Fruit fly (Drosophila melanogaster) whole organism, embryonic: Measurements from ENCODE around the gene CG13876.
A peak's percentile ranks its signal among the peaks of the same experiment; 100 is the strongest.

Experiments used
- Ada2b ChIP-seq: fragments of 200-800 bp; sonication (Bioruptor generic); IDR thresholded peaks from 2 replicates; pipeline ENCODE4 v1.3.6; 2022; ENCODE audit warnings: missing biosample characterization, missing genetic modification characterization
- Adf1 ChIP-seq: fragments of 200-800 bp; sonication (Bioruptor generic); IDR thresholded peaks from 2 replicates; pipeline ENCODE4 v1.3.6; 2022; ENCODE audit warnings: missing biosample characterization, missing genetic modification characterization
- Atf-2 ChIP-seq: fragments of 200-800 bp; sonication (Bioruptor generic); optimal IDR thresholded peaks from 2 replicates; lab custom pipeline; 2016; ENCODE audit warnings: missing biosample characterization, missing genetic modification characterization
- B-H1 ChIP-seq: fragments of 200-800 bp; sonication (Bioruptor generic); IDR thresholded peaks from 3 replicates; pipeline ENCODE4 v1.3.6; 2022; ENCODE audit warnings: missing biosample characterization, missing genetic modification characterization
- CG11247 ChIP-seq: fragments of 200-800 bp; sonication (Bioruptor generic); IDR thresholded peaks from 2 replicates; pipeline ENCODE4 v1.3.6; 2022; ENCODE audit warnings: missing biosample characterization, missing genetic modification characterization
- CG11560 ChIP-seq: fragments of 200-800 bp; sonication (Bioruptor generic); IDR thresholded peaks from 3 replicates; pipeline ENCODE4 v1.3.6; 2022; ENCODE audit warnings: missing biosample characterization, missing genetic modification characterization
- CG11723 ChIP-seq: fragments of 200-800 bp; sonication (Bioruptor generic); optimal IDR thresholded peaks from 2 replicates; lab custom pipeline; 2017; ENCODE audit warnings: missing biosample characterization, mild to moderate bottlenecking, missing genetic modification characterization
- CG12391 ChIP-seq: fragments of 200-800 bp; sonication (Bioruptor generic); optimal IDR thresholded peaks from 3 replicates; lab custom pipeline; 2018; ENCODE audit warnings: missing biosample characterization, mild to moderate bottlenecking, missing genetic modification characterization, moderate library complexity
- CG12659 ChIP-seq: fragments of 200-800 bp; sonication (Bioruptor generic); optimal IDR thresholded peaks from 3 replicates; lab custom pipeline; 2017; ENCODE audit warnings: mild to moderate bottlenecking, missing biosample characterization, missing genetic modification reagents, missing genetic modification characterization
- CG15073 ChIP-seq: fragments of 200-800 bp; sonication (Bioruptor generic); optimal IDR thresholded peaks from 2 replicates; lab custom pipeline; 2016; ENCODE audit warnings: missing biosample characterization, missing genetic modification characterization
- CG15601 ChIP-seq: fragments of 200-800 bp; sonication (Bioruptor generic); optimal IDR thresholded peaks from 3 replicates; lab custom pipeline; 2019; ENCODE audit warnings: missing biosample characterization, mild to moderate bottlenecking, missing genetic modification characterization, moderate library complexity
- CG17385 ChIP-seq: fragments of 200-800 bp; sonication (Bioruptor generic); optimal IDR thresholded peaks from 3 replicates; lab custom pipeline; 2018; ENCODE audit warnings: missing biosample characterization, mild to moderate bottlenecking, missing genetic modification characterization
- CG17829 ChIP-seq: fragments of 200-800 bp; optimal IDR thresholded peaks from 2 replicates; lab custom pipeline; 2019; ENCODE audit warnings: missing biosample characterization, mild to moderate bottlenecking, missing genetic modification characterization, moderate library complexity
- CG17912 ChIP-seq: fragments of 200-800 bp; sonication (Bioruptor generic); optimal IDR thresholded peaks from 2 replicates; lab custom pipeline; 2018; ENCODE audit warnings: missing biosample characterization, mild to moderate bottlenecking, missing genetic modification characterization
- CG18599 ChIP-seq: fragments of 200-800 bp; sonication (Bioruptor generic); optimal IDR thresholded peaks from 3 replicates; lab custom pipeline; 2017; ENCODE audit warnings: missing biosample characterization, missing genetic modification characterization, mild to moderate bottlenecking, moderate library complexity, missing genetic modification reagents
- CG18764 ChIP-seq: fragments of 200-800 bp; sonication (Bioruptor generic); optimal IDR thresholded peaks from 3 replicates; lab custom pipeline; 2016; ENCODE audit warnings: missing biosample characterization, missing genetic modification characterization
- CG2120 ChIP-seq: fragments of 200-800 bp; sonication (Bioruptor generic); optimal IDR thresholded peaks from 3 replicates; lab custom pipeline; 2016; ENCODE audit warnings: missing biosample characterization, missing genetic modification characterization
- CG2202 ChIP-seq: fragments of 200-800 bp; sonication (Bioruptor generic); optimal IDR thresholded peaks from 2 replicates; lab custom pipeline; 2018; ENCODE audit warnings: missing biosample characterization, mild to moderate bottlenecking, missing genetic modification characterization
- CG34224 ChIP-seq: fragments of 200-800 bp; sonication (Bioruptor generic); IDR thresholded peaks from 3 replicates; pipeline ENCODE4 v1.3.6; 2022; ENCODE audit warnings: missing biosample characterization, missing genetic modification characterization; ENCODE audit not compliant: partially characterized antibody
- CG3726 ChIP-seq: fragments of 200-800 bp; sonication (Bioruptor generic); IDR thresholded peaks from 3 replicates; pipeline ENCODE4, ENCODE4 v1.3.6; 2022; ENCODE audit warnings: missing biosample characterization, missing genetic modification characterization
- CG43689 ChIP-seq: fragments of 200-800 bp; sonication (Bioruptor generic); IDR thresholded peaks from 2 replicates; pipeline ENCODE4 v1.3.6; 2022; ENCODE audit warnings: missing biosample characterization, missing genetic modification characterization
- CG6654 ChIP-seq: fragments of 200-800 bp; sonication (Bioruptor generic); optimal IDR thresholded peaks from 2 replicates; lab custom pipeline; 2017; ENCODE audit warnings: missing biosample characterization, mild to moderate bottlenecking, missing genetic modification characterization
- CG6854 ChIP-seq: fragments of 200-800 bp; sonication (Bioruptor generic); optimal IDR thresholded peaks from 3 replicates; lab custom pipeline; 2017; ENCODE audit warnings: missing biosample characterization, mild to moderate bottlenecking, missing genetic modification characterization
- Dad ChIP-seq: fragments of 200-800 bp; sonication (Bioruptor generic); optimal IDR thresholded peaks from 3 replicates; lab custom pipeline; 2016; ENCODE audit warnings: missing biosample characterization, missing genetic modification characterization
- Doc3 ChIP-seq: fragments of 200-800 bp; sonication (Bioruptor generic); IDR thresholded peaks from 3 replicates; pipeline ENCODE4 v1.3.6; 2022; ENCODE audit warnings: missing biosample characterization, missing genetic modification characterization; ENCODE audit not compliant: partially characterized antibody
- Hmr ChIP-seq: fragments of 200-800 bp; sonication (Bioruptor generic); optimal IDR thresholded peaks from 3 replicates; lab custom pipeline; 2017; ENCODE audit warnings: mild to moderate bottlenecking, missing biosample characterization, missing genetic modification reagents, missing genetic modification characterization
- Meics ChIP-seq: fragments of 200-800 bp; sonication (Bioruptor generic); optimal IDR thresholded peaks from 2 replicates; lab custom pipeline; 2017; ENCODE audit warnings: missing biosample characterization, mild to moderate bottlenecking, missing genetic modification characterization
- NfI ChIP-seq: fragments of 200-800 bp; sonication (Bioruptor generic); optimal IDR thresholded peaks from 3 replicates; lab custom pipeline; 2018; ENCODE audit warnings: missing biosample characterization, mild to moderate bottlenecking, missing genetic modification characterization, moderate library complexity
- Scr ChIP-seq: fragments of 200-800 bp; sonication (Bioruptor generic); IDR thresholded peaks from 2 replicates; pipeline ENCODE4 v1.3.6; 2022; ENCODE audit warnings: missing biosample characterization, missing genetic modification characterization; ENCODE audit not compliant: partially characterized antibody
- TFAM ChIP-seq: fragments of 200-800 bp; sonication (Bioruptor generic); optimal IDR thresholded peaks from 2 replicates; lab custom pipeline; 2017; ENCODE audit warnings: missing biosample characterization, missing genetic modification characterization, inconsistent platforms
- abd-A ChIP-seq: fragments of 200-800 bp; sonication (Bioruptor generic); optimal IDR thresholded peaks from 3 replicates; lab custom pipeline; 2019; ENCODE audit warnings: missing biosample characterization, mild to moderate bottlenecking, missing genetic modification characterization, moderate library complexity
- aop ChIP-seq: fragments of 200-800 bp; sonication (Bioruptor generic); IDR thresholded peaks from 2 replicates; pipeline ENCODE4 v1.3.6; 2022; ENCODE audit warnings: missing biosample characterization, missing genetic modification characterization
- dati ChIP-seq: fragments of 200-800 bp; sonication (Bioruptor generic); IDR thresholded peaks from 2 replicates; pipeline ENCODE4 v1.3.6; 2022; ENCODE audit warnings: missing biosample characterization, missing genetic modification characterization
- dysf ChIP-seq: fragments of 200-800 bp; sonication (Bioruptor generic); IDR thresholded peaks from 3 replicates; pipeline ENCODE4 v1.3.6; 2022; ENCODE audit warnings: missing biosample characterization, missing genetic modification characterization
- eve ChIP-seq, 2 experiments: fragments of >200 bp; optimal IDR thresholded peaks; 2 replicates each; lab custom pipeline; 2017; ENCODE audit warnings: missing biosample characterization in 2 of 2, missing genetic modification characterization in 2 of 2
- gt ChIP-seq: fragments of 200-800 bp; sonication (Bioruptor generic); IDR thresholded peaks from 2 replicates; pipeline ENCODE4 v1.3.6; 2022; ENCODE audit warnings: missing biosample characterization, missing genetic modification characterization
- her ChIP-seq: fragments of 200-800 bp; sonication (Bioruptor generic); optimal IDR thresholded peaks from 2 replicates; lab custom pipeline; 2016; ENCODE audit warnings: missing biosample characterization, missing genetic modification characterization
- kah ChIP-seq: fragments of 200-800 bp; sonication (Bioruptor generic); optimal IDR thresholded peaks from 2 replicates; lab custom pipeline; 2018; ENCODE audit warnings: missing biosample characterization, mild to moderate bottlenecking, missing genetic modification characterization
- lmd ChIP-seq: fragments of 200-800 bp; sonication (Bioruptor generic); IDR thresholded peaks from 2 replicates; pipeline ENCODE4 v1.3.6; 2022; ENCODE audit warnings: missing biosample characterization, missing genetic modification characterization
- mirr ChIP-seq: fragments of 200-800 bp; sonication (Bioruptor generic); optimal IDR thresholded peaks from 3 replicates; lab custom pipeline; 2018; ENCODE audit warnings: missing biosample characterization, mild to moderate bottlenecking, missing genetic modification characterization
- nom ChIP-seq: fragments of 200-800 bp; sonication (Bioruptor generic); optimal IDR thresholded peaks from 2 replicates; lab custom pipeline; 2017; ENCODE audit warnings: missing biosample characterization, missing genetic modification characterization, mild to moderate bottlenecking, moderate library complexity, missing genetic modification reagents
- p53 ChIP-seq: fragments of 200-800 bp; sonication (Bioruptor generic); optimal IDR thresholded peaks from 2 replicates; lab custom pipeline; 2016; ENCODE audit warnings: missing biosample characterization, missing genetic modification characterization
- pan ChIP-seq, 4 experiments: fragments of >200 bp in 3 of 4; fragments of 200-800 bp in 1 of 4; sonication (Bioruptor generic) in 1 of 4; optimal IDR thresholded peaks in 3 of 4; IDR thresholded peaks in 1 of 4; 2 replicates each; pipeline versions ENCODE4 v1.3.6 to Lab custom; 2017 to 2022; ENCODE audit warnings: missing biosample characterization in 2 of 4, missing genetic modification characterization in 2 of 4, mixed read lengths in 1 of 4
- ranshi ChIP-seq: fragments of 200-800 bp; sonication (Bioruptor generic); IDR thresholded peaks from 2 replicates; pipeline ENCODE4 v1.3.6; 2022; ENCODE audit warnings: missing biosample characterization, missing genetic modification characterization
- rib ChIP-seq: fragments of 200-800 bp; sonication (Bioruptor generic); IDR thresholded peaks from 2 replicates; pipeline ENCODE4 v1.3.6; 2022; ENCODE audit warnings: missing biosample characterization, missing genetic modification characterization
- sc ChIP-seq, 3 experiments: fragments of >200 bp in 2 of 3; fragments of 200-800 bp in 1 of 3; sonication (Bioruptor generic) in 1 of 3; optimal IDR thresholded peaks; 2 replicates in 2 of 3; 3 replicates in 1 of 3; lab custom pipeline; 2017; ENCODE audit warnings: mild to moderate bottlenecking in 1 of 3, missing biosample characterization in 1 of 3, missing genetic modification characterization in 1 of 3, missing genetic modification reagents in 1 of 3
- schlank ChIP-seq: fragments of 200-800 bp; sonication (Bioruptor generic); optimal IDR thresholded peaks from 2 replicates; lab custom pipeline; 2018; ENCODE audit warnings: missing biosample characterization, mild to moderate bottlenecking, missing genetic modification characterization
- sob ChIP-seq: fragments of 200-800 bp; sonication (Bioruptor generic); IDR thresholded peaks from 2 replicates; pipeline ENCODE4 v1.3.6; 2022; ENCODE audit warnings: missing biosample characterization, missing genetic modification characterization

CG13876 gene

DNA sequence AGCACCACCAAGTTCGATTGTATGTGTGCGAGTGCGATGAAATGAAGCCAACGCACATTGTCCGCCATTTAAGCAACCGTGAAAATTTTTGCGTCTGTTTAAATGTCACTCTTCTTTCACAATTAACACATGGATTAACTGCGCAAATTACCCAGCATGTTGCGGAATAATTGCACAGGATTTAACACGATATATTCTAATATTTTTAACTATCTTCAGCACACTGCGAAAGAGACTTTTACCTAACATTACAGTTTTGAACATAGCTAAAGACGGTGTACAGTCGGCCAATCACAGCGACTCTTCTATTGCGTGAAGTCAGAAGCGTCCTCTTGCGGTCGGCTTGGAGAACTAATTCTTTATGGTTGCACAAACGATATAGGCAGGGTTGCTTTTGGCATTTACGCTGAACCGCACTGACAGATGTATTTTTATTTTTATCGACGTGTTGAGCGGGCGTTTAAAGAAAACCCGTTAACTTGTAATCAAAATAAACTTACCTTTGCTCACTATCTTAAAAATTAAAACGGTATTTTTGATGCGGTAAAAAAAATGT lies 40.8 kb downstream of the CG13876 start (continued):
- 0 out of 2 replicates have a peak, but pooled peaks have one; percentile 42 for TF ChIP-seq sob (GFP tag; lab: Robert Waterston, UW)
- peak; percentile 35; the same call in 1 of the 2 replicates for TF ChIP-seq Adf1
- peak; percentile 22; the same call in 1 of the 2 replicates for TF ChIP-seq Ada2b
- TF ChIP-seq Meics, result no peak
- no peak for TF ChIP-seq schlank (tag; lab: Kevin White, UChicago)
- no peak for TF ChIP-seq CG15073
- no peak for TF ChIP-seq dati
- peak; percentile 49 for TF ChIP-seq CG17829 (tag; lab: Kevin White, UChicago)
- TF ChIP-seq sc (optimal IDR thresholded peaks at IDR 0.05; lab: Kevin White, UChicago), result no peak
- TF ChIP-seq sc (GFP tag; optimal IDR thresholded peaks at IDR 0.05; lab: Kevin White, UChicago), result peak; percentile 25
- TF ChIP-seq mirr (GFP tag; lab: Kevin White, UChicago), result no peak
- TF ChIP-seq Atf-2 (GFP tag; lab: Kevin White, UChicago), result peak; percentile 50
- TF ChIP-seq CG17385 (GFP tag; lab: Kevin White, UChicago), result no peak
- no peak for TF ChIP-seq CG43689 (GFP tag; lab: Robert Waterston, UW)
- TF ChIP-seq Scr, result peak; percentile 61
- peak; percentile 53; the same call in 2 of the 3 replicates for TF ChIP-seq dysf (GFP tag; lab: Robert Waterston, UW)
- TF ChIP-seq CG18764, result peak; percentile 47
- no peak for TF ChIP-seq gt (GFP tag; lab: Robert Waterston, UW)
- TF ChIP-seq ranshi (GFP tag; lab: Robert Waterston, UW), result no peak
- no peak for TF ChIP-seq pan (optimal IDR thresholded peaks at IDR 0.05; lab: Kevin White, UChicago)
- peak in 1 of 2 experiments; percentile 28 for TF ChIP-seq pan (GFP tag; optimal IDR thresholded peaks at IDR 0.05 in 1 of 2, IDR thresholded peaks at IDR 0.05 in 1 of 2)
- TF ChIP-seq CG12659 (GFP tag; lab: Kevin White, UChicago), result peak; percentile 81
- TF ChIP-seq her (GFP tag; lab: Kevin White, UChicago), result peak; percentile 26
- TF ChIP-seq Doc3 (GFP tag; lab: Robert Waterston, UW), result no peak
- no peak for TF ChIP-seq CG6654 (GFP tag; lab: Kevin White, UChicago)
- TF ChIP-seq rib (GFP tag; lab: Robert Waterston, UW), result peak; percentile 52; the same call in 1 of the 2 replicates
- TF ChIP-seq CG2202 (tag; lab: Kevin White, UChicago), result no peak
- peak; percentile 40; the same call in 1 of the 2 replicates for TF ChIP-seq lmd
- TF ChIP-seq p53 (GFP tag; lab: Kevin White, UChicago), result peak; percentile 17
- no peak for TF ChIP-seq B-H1 (GFP tag; lab: Robert Waterston, UW)
- no peak for TF ChIP-seq kah (GFP tag; lab: Kevin White, UChicago)
- TF ChIP-seq CG11560 (tag; lab: Robert Waterston, UW), result 0 out of 3 replicates have a peak, but pooled peaks have one; percentile 17
- no peak for TF ChIP-seq CG3726 (GFP tag; lab: Robert Waterston, UW)
- no peak for TF ChIP-seq TFAM
- peak; percentile 26 for TF ChIP-seq nom (GFP tag; lab: Kevin White, UChicago)
- TF ChIP-seq CG15601 (tag; lab: Kevin White, UChicago), result no peak
- TF ChIP-seq CG18599, result no peak
- TF ChIP-seq CG2120, result peak; percentile 53
- no peak; the same call in none of the 2 replicates for TF ChIP-seq CG11247 (GFP tag; lab: Robert Waterston, UW)
- peak in 1 of 2 experiments; percentile 64 for TF ChIP-seq eve (GFP tag; optimal IDR thresholded peaks at IDR 0.05; lab: Kevin White, UChicago)
- TF ChIP-seq aop (GFP tag; lab: Robert Waterston, UW), result no peak
- TF ChIP-seq CG34224 (GFP tag; lab: Robert Waterston, UW), result no peak; the same call in 2 of the 3 replicates
- TF ChIP-seq Hmr (GFP tag; lab: Kevin White, UChicago), result no peak
- TF ChIP-seq CG11723 (GFP tag; lab: Kevin White, UChicago), result no peak
- no peak for TF ChIP-seq CG12391 (tag; lab: Kevin White, UChicago)
- TF ChIP-seq CG6854 (GFP tag; lab: Kevin White, UChicago), result no peak
- peak; percentile 67 for TF ChIP-seq CG17912 (GFP tag; lab: Kevin White, UChicago)
- TF ChIP-seq Dad (GFP tag; lab: Kevin White, UChicago), result peak; percentile 66
- no peak for TF ChIP-seq NfI (GFP tag; lab: Kevin White, UChicago)
- TF ChIP-seq abd-A (tag; lab: Kevin White, UChicago), result no peak
